Fruit fly (Drosophila melanogaster) whole organism, adult: ENCODE data around the gene CG9915.

Experiments used
- CG11617 ChIP-seq: fragments of 200-800 bp; sonication (Bioruptor generic); optimal IDR thresholded peaks from 2 replicates; lab custom pipeline; 2017; ENCODE audit warnings: mild to moderate bottlenecking, missing biosample characterization, missing genetic modification reagents, missing genetic modification characterization
- CG12768 ChIP-seq: fragments of 200-800 bp; sonication (Bioruptor generic); optimal IDR thresholded peaks from 2 replicates; lab custom pipeline; 2017; ENCODE audit warnings: missing biosample characterization, missing genetic modification characterization, mild to moderate bottlenecking, moderate library complexity, missing genetic modification reagents
- CG14711 ChIP-seq: fragments of 200-800 bp; sonication (Bioruptor generic); optimal IDR thresholded peaks from 2 replicates; lab custom pipeline; 2018; ENCODE audit warnings: missing biosample characterization, mild to moderate bottlenecking, missing genetic modification characterization, moderate library complexity
- CG1620 ChIP-seq: fragments of 200-800 bp; sonication (Bioruptor generic); optimal IDR thresholded peaks from 2 replicates; lab custom pipeline; 2016; ENCODE audit warnings: missing biosample characterization, missing genetic modification characterization
- CG33017 ChIP-seq: fragments of 200-800 bp; sonication (Bioruptor generic); optimal IDR thresholded peaks from 2 replicates; lab custom pipeline; 2018; ENCODE audit warnings: missing biosample characterization, mild to moderate bottlenecking, missing genetic modification characterization, moderate library complexity
- CG5204 ChIP-seq: fragments of 200-800 bp; sonication (Bioruptor generic); optimal IDR thresholded peaks from 2 replicates; lab custom pipeline; 2016; ENCODE audit warnings: missing biosample characterization, missing genetic modification characterization
- CG7045 ChIP-seq: fragments of 200-800 bp; sonication (Bioruptor generic); optimal IDR thresholded peaks from 2 replicates; lab custom pipeline; 2017; ENCODE audit warnings: missing biosample characterization, mild to moderate bottlenecking, missing genetic modification characterization
- CG7101 ChIP-seq: fragments of 200-800 bp; sonication (Bioruptor generic); optimal IDR thresholded peaks from 2 replicates; lab custom pipeline; 2018; ENCODE audit warnings: missing biosample characterization, mild to moderate bottlenecking, missing genetic modification characterization, moderate library complexity
- Clk ChIP-seq: fragments of 200-800 bp; sonication (Bioruptor generic); optimal IDR thresholded peaks from 2 replicates; lab custom pipeline; 2017; ENCODE audit warnings: missing biosample characterization, missing genetic modification characterization
- Crg-1 ChIP-seq: fragments of 200-800 bp; sonication (Bioruptor generic); optimal IDR thresholded peaks from 2 replicates; lab custom pipeline; 2016; ENCODE audit warnings: missing biosample characterization, missing genetic modification characterization
- Hr96 ChIP-seq: fragments of 200-800 bp; sonication (Bioruptor generic); optimal IDR thresholded peaks from 2 replicates; lab custom pipeline; 2016; ENCODE audit warnings: missing biosample characterization, missing genetic modification characterization
- Mnt ChIP-seq: fragments of 200-800 bp; sonication (Bioruptor generic); optimal IDR thresholded peaks from 2 replicates; lab custom pipeline; 2016; ENCODE audit warnings: missing biosample characterization, mild to moderate bottlenecking, missing genetic modification characterization
- bab1 ChIP-seq: fragments of 200-800 bp; sonication (Bioruptor generic); optimal IDR thresholded peaks from 3 replicates; lab custom pipeline; 2019; ENCODE audit warnings: missing biosample characterization, mild to moderate bottlenecking, missing genetic modification characterization, moderate library complexity
- cic ChIP-seq: fragments of 200-800 bp; sonication (Bioruptor generic); optimal IDR thresholded peaks from 2 replicates; lab custom pipeline; 2017; ENCODE audit warnings: missing biosample characterization, mild to moderate bottlenecking, missing genetic modification characterization, moderate library complexity
- cnc ChIP-seq, 2 experiments: fragments of >200 bp; optimal IDR thresholded peaks; 2 replicates each; lab custom pipeline; 2017
- kay ChIP-seq: fragments of 200-800 bp; sonication (Bioruptor generic); peaks from one replicate; lab custom pipeline; 2016; ENCODE audit warnings: missing biosample characterization, missing genetic modification characterization, borderline replicate concordance
- ovo ChIP-seq: fragments of 200-800 bp; sonication (Bioruptor generic); optimal IDR thresholded peaks from 2 replicates; lab custom pipeline; 2016; ENCODE audit warnings: missing biosample characterization, missing genetic modification characterization
- pad ChIP-seq: fragments of 200-800 bp; sonication (Bioruptor generic); optimal IDR thresholded peaks from 3 replicates; lab custom pipeline; 2017; ENCODE audit warnings: missing biosample characterization, missing genetic modification characterization, mild to moderate bottlenecking, moderate library complexity, missing genetic modification reagents
- tj ChIP-seq: fragments of 200-800 bp; sonication (Bioruptor generic); optimal IDR thresholded peaks from 3 replicates; lab custom pipeline; 2017; ENCODE audit warnings: missing biosample characterization, mild to moderate bottlenecking, missing genetic modification characterization, moderate library complexity
- toe ChIP-seq: fragments of 200-800 bp; sonication (Bioruptor generic); optimal IDR thresholded peaks from 2 replicates; lab custom pipeline; 2016; ENCODE audit warnings: missing biosample characterization, missing genetic modification characterization

CG9915 gene

DNA sequence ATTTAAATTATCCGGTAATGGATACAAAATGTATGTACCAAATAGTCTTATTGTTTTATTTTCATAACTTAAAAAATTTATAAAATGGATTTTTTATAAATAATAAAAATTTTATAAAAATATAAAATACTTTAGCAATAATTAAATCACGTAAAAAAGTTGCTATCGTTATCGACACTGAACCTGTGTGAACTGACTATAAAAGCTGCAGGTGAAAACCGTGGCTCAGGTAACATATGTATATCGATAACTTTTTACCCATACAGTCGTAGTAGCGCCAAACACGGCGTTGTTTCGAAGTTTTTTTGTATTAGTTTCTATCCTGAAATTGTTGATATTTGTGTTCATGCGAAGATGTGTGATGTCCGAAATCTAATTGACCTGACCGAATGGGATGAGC, 9.3 kb downstream of the CG9915 start, which contains the start of gene CG3679:
TSS of gene CG3679 (plus strand) at position 235 of the 400 bp plus-strand sequence.
- TF ChIP-seq CG14711 (tag; lab: Kevin White, UChicago) (peak; percentile 5), Clk (GFP tag; lab: Kevin White, UChicago) (no peak)

DNA sequence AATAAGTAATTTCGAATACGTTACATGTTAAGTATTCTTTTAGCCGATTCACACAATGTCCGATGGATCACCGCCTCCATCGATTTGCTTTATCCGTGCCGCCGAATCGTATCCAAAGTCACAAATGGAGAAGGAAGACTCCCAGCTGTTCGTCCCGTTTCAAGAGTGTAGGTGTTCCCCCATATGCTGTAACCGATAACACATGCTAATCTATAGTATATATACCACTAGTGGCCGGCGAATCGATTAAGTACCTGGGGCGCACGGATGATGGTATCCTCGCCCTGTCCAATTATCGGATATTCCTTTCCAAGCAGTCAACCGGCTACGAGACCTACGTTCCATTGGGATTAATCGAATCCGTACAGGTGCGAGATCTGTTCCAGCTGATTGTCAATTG, 15.3 kb downstream of the CG9915 start, which contains the start of gene ERp44:
TSS of gene ERp44 (minus strand) at position 101 of the 400 bp plus-strand sequence.
- TF ChIP-seq CG5204 (GFP tag; lab: Kevin White, UChicago) = no peak
- no peak for TF ChIP-seq CG7101 (tag; lab: Kevin White, UChicago)
- TF ChIP-seq bab1 (GFP tag; lab: Kevin White, UChicago) = no peak
- no peak for TF ChIP-seq CG33017 (tag; lab: Kevin White, UChicago)
- no peak for TF ChIP-seq cnc (optimal IDR thresholded peaks at IDR 0.05; lab: Kevin White, UChicago)
- no peak for TF ChIP-seq Hr96
- TF ChIP-seq Clk (GFP tag; lab: Kevin White, UChicago) = no peak
- TF ChIP-seq CG12768 (GFP tag; lab: Kevin White, UChicago) = no peak
- TF ChIP-seq CG1620 (GFP tag; lab: Kevin White, UChicago) = no peak
- no peak for TF ChIP-seq cic (GFP tag; lab: Kevin White, UChicago)
- no peak for TF ChIP-seq CG7045 (GFP tag; lab: Kevin White, UChicago)
- no peak for TF ChIP-seq CG14711 (tag; lab: Kevin White, UChicago)

DNA sequence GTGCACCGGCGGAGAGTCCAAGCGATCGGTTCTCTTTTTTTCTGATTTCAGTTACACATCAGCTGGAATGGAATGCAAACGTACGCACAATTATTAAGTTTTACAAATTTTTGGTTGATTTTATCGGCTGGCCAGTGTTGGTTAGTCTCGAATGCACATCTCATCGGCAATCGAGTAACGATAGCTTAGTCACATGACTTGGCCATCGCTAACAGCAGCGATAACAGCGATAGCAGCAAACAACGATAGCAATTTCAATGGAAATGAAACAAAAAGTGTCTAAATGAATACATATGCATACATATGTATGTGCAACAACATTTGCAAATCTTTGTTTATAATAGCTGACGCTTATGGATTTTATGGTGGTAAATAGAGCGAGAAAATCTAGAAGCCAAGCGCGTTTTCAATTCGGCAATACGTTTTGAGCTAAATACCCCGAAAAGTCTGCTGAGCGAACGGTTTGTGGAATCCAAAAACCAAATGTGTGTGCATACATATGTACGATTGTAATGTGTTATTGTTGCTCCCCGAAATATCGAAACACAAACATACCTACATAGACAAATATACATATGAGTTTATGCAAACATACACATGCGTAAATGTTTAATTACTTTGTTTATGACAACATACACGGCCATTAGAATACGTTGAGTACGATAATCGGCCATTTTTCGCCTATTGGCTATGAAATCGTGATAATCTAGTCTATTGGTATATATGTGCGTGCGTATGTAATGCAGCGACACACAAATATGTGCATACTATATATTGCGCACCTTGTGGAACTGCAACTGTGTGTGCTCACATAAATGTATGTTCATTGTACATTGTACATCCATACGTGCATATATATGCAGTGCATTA, 16.3 kb downstream of the CG9915 start, which contains the start of gene CG3632:
TSS of gene CG3632 (plus strand) at position 249 of the 870 bp plus-strand sequence.
- TF ChIP-seq Hr96 (no peak), Mnt (GFP tag; lab: Kevin White, UChicago) (peak; percentile 86), CG12768 (GFP tag; lab: Kevin White, UChicago) (no peak), kay (GFP tag; lab: Kevin White, UChicago) (no peak), CG33017 (tag; lab: Kevin White, UChicago) (peak; percentile 33), CG7101 (tag; lab: Kevin White, UChicago) (peak; percentile 81), CG5204 (GFP tag; lab: Kevin White, UChicago) (no peak), tj (GFP tag; lab: Kevin White, UChicago) (peak; percentile 94), ovo (GFP tag; lab: Kevin White, UChicago) (peak; percentile 74), CG7045 (GFP tag; lab: Kevin White, UChicago) (peak; percentile 28), toe (GFP tag; lab: Kevin White, UChicago) (no peak), CG1620 (GFP tag; lab: Kevin White, UChicago) (peak; percentile 89), pad (GFP tag; lab: Kevin White, UChicago) (peak; percentile 68), cic (GFP tag; lab: Kevin White, UChicago) (peak; percentile 46), CG11617 (GFP tag; lab: Kevin White, UChicago) (peak; percentile 50), bab1 (GFP tag; lab: Kevin White, UChicago) (peak; percentile 73), Clk (GFP tag; lab: Kevin White, UChicago) (no peak), Crg-1 (GFP tag; lab: Kevin White, UChicago) (peak; percentile 89), CG14711 (tag; lab: Kevin White, UChicago) (peak; percentile 66), cnc (optimal IDR thresholded peaks at IDR 0.05; lab: Kevin White, UChicago) (no peak)

DNA sequence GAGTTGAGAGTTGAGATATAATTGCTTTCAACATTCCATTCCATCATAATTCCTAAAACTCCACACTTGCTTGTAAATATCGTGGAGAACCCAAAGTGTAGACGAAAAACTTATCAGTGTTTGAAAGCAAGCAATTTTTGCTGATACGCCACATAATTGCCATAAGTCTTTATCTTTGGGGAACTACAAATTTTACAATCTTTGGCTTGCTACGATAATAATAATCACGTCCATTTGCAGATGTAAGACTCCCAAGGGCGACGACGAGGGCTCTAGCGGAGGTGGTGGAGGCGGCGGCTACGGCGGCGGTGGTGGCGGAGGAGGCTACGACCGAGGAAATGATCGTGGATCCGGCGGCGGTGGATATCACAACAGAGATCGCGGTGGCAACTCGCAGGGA, 20.3 kb downstream of the CG9915 start:
- no peak for TF ChIP-seq CG12768 (GFP tag; lab: Kevin White, UChicago)

DNA sequence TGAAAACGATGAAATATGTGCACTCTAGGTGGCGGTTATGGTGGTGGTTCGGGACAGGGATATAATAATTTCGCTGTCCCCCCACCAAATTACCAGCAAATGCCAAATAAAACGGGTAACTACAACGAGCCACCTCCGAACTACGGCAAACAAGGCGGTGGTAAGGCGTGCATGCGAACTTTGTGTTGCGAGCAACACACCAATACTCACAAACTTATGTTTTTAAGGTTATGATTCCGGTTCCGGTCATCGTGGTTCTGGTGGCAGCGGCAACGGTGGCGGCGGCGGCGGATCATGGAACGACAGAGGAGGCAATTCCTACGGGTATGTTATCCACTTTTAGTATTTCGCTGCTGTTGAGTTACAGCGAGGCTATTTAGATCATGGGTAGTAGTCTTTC, 23.9 kb downstream of the CG9915 start:
- TF ChIP-seq cnc (optimal IDR thresholded peaks at IDR 0.05; lab: Kevin White, UChicago) (no peak), pad (GFP tag; lab: Kevin White, UChicago) (no peak), CG7101 (tag; lab: Kevin White, UChicago) (no peak), cic (GFP tag; lab: Kevin White, UChicago) (no peak), CG1620 (GFP tag; lab: Kevin White, UChicago) (no peak), CG5204 (GFP tag; lab: Kevin White, UChicago) (no peak), CG7045 (GFP tag; lab: Kevin White, UChicago) (no peak), CG11617 (GFP tag; lab: Kevin White, UChicago) (no peak), ovo (GFP tag; lab: Kevin White, UChicago) (no peak), toe (GFP tag; lab: Kevin White, UChicago) (no peak), CG14711 (tag; lab: Kevin White, UChicago) (no peak), Crg-1 (GFP tag; lab: Kevin White, UChicago) (no peak), tj (GFP tag; lab: Kevin White, UChicago) (no peak), Mnt (GFP tag; lab: Kevin White, UChicago) (no peak), bab1 (GFP tag; lab: Kevin White, UChicago) (no peak), Clk (GFP tag; lab: Kevin White, UChicago) (no peak)

DNA sequence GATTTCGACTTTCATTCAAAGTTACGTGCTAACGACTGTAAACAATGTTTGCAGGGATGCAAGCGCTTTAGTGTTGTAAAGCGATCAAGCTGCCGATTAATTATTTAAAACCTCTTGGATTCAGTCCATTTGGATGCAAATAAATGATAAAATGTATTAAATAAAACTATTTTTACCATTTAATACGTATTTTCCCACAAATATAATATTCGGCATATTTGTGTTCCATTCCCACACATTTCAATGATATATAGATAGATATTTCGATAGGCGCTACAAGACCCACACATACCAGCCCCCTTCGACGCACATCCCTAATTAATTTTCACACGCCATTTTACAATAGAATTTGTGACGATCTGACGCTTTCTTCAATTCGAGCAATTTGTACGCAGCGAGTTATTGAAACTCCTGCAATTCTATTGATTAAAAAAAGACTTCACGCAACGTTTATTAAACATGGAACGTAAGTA, 24.4 kb downstream of the CG9915 start, which contains the start of the genes CG32576 and caz:
TSS of gene CG32576 (minus strand) at position 42 of the 473 bp plus-strand sequence.
TSS of gene caz (plus strand) at position 319 of the 473 bp plus-strand sequence.
- peak; percentile 59 for TF ChIP-seq cic (GFP tag; lab: Kevin White, UChicago)
- peak; percentile 89 for TF ChIP-seq Crg-1 (GFP tag; lab: Kevin White, UChicago)
- TF ChIP-seq Hr96 = no peak
- TF ChIP-seq kay (GFP tag; lab: Kevin White, UChicago) = no peak
- TF ChIP-seq cnc (optimal IDR thresholded peaks at IDR 0.05; lab: Kevin White, UChicago) = no peak
- no peak for TF ChIP-seq CG33017 (tag; lab: Kevin White, UChicago)
- TF ChIP-seq toe (GFP tag; lab: Kevin White, UChicago) = no peak
- TF ChIP-seq ovo (GFP tag; lab: Kevin White, UChicago) = peak; percentile 71
- peak; percentile 71 for TF ChIP-seq CG1620 (GFP tag; lab: Kevin White, UChicago)
- TF ChIP-seq Mnt (GFP tag; lab: Kevin White, UChicago) = peak; percentile 73
- TF ChIP-seq Clk (GFP tag; lab: Kevin White, UChicago) = no peak
- TF ChIP-seq CG7045 (GFP tag; lab: Kevin White, UChicago) = no peak
- TF ChIP-seq CG5204 (GFP tag; lab: Kevin White, UChicago) = no peak
- TF ChIP-seq CG12768 (GFP tag; lab: Kevin White, UChicago) = no peak
- peak; percentile 64 for TF ChIP-seq CG14711 (tag; lab: Kevin White, UChicago)
- TF ChIP-seq CG7101 (tag; lab: Kevin White, UChicago) = peak; percentile 80
- TF ChIP-seq pad (GFP tag; lab: Kevin White, UChicago) = peak; percentile 68
- TF ChIP-seq CG11617 (GFP tag; lab: Kevin White, UChicago) = peak; percentile 68
- peak; percentile 76 for TF ChIP-seq tj (GFP tag; lab: Kevin White, UChicago)
- TF ChIP-seq bab1 (GFP tag; lab: Kevin White, UChicago) = peak; percentile 48
